Worm (Caenorhabditis elegans) whole organism, L1 larva: Measurements from ENCODE around the gene glb-7.

Experiments
- C34B4.2 ChIP-seq: sonication (generic microtip); optimal IDR thresholded peaks from 2 replicates; lab custom pipeline; 2017; ENCODE audit warnings: mild to moderate bottlenecking, missing genetic modification characterization, missing compliant biosample characterization
- ama-1 ChIP-seq: fragments of 150-350 bp; optimal IDR thresholded peaks from 2 replicates; lab custom pipeline; 2014
- blmp-1 ChIP-seq: fragments of 150-350 bp; optimal IDR thresholded peaks from 2 replicates; lab custom pipeline; 2014; ENCODE audit warnings: missing biosample characterization, missing genetic modification characterization
- ceh-63 ChIP-seq: fragments of 200-800 bp; sonication (Bioruptor generic); optimal IDR thresholded peaks from 2 replicates; lab custom pipeline; 2018; ENCODE audit warnings: mild to moderate bottlenecking, missing genetic modification characterization, missing compliant biosample characterization
- ceh-88 ChIP-seq: fragments of 200-800 bp; sonication (Bioruptor generic); IDR thresholded peaks from 2 replicates; pipeline ENCODE4 v1.3.6; 2022; ENCODE audit warnings: missing genetic modification characterization, missing compliant biosample characterization
- dpl-1 ChIP-seq, 3 experiments: fragments of 150-350 bp in 2 of 3; sonication (generic microtip) in 1 of 3; optimal IDR thresholded peaks; 2 replicates each; lab custom pipeline; 2014 to 2017; ENCODE audit warnings: missing biosample characterization in 3 of 3, missing genetic modification characterization in 3 of 3, missing genetic modification reagents in 3 of 3
- dsc-1 ChIP-seq: sonication (generic microtip); optimal IDR thresholded peaks from 2 replicates; lab custom pipeline; 2016; ENCODE audit warnings: mild to moderate bottlenecking, missing genetic modification characterization, missing compliant biosample characterization
- efl-1 ChIP-seq, 4 experiments: fragments of 150-350 bp; optimal IDR thresholded peaks in 3 of 4; peaks in 1 of 4; 1 replicate in 1 of 4; 2 replicates in 3 of 4; lab custom pipeline; 2014; ENCODE audit warnings: missing biosample characterization in 2 of 4, missing genetic modification characterization in 2 of 4, missing genetic modification reagents in 2 of 4
- efl-3 ChIP-seq: fragments of 200-800 bp; sonication (Bioruptor generic); optimal IDR thresholded peaks from 2 replicates; lab custom pipeline; 2018; ENCODE audit warnings: mild to moderate bottlenecking, missing genetic modification characterization, missing compliant biosample characterization
- egl-27 ChIP-seq, 2 experiments: fragments of 150-350 bp in 1 of 2; sonication (generic microtip); optimal IDR thresholded peaks; 3 replicates each; lab custom pipeline; 2017 to 2018; ENCODE audit warnings: missing biosample characterization in 2 of 2, missing genetic modification characterization in 2 of 2, missing genetic modification reagents in 2 of 2
- elt-3 ChIP-seq, 6 experiments: fragments of 150-350 bp in 1 of 6; sonication (generic microtip); optimal IDR thresholded peaks; 2 replicates each; lab custom pipeline; 2017 to 2018; ENCODE audit warnings: missing biosample characterization in 6 of 6, missing genetic modification characterization in 6 of 6, inconsistent platforms in 1 of 6
- fkh-10 ChIP-seq: sonication (generic microtip); optimal IDR thresholded peaks from 2 replicates; lab custom pipeline; 2017; ENCODE audit warnings: missing biosample characterization, missing genetic modification reagents, missing genetic modification characterization
- fkh-8 ChIP-seq: sonication (generic microtip); optimal IDR thresholded peaks from 2 replicates; lab custom pipeline; 2016; ENCODE audit warnings: mild to moderate bottlenecking, missing genetic modification characterization, missing compliant biosample characterization
- fos-1 ChIP-seq: fragments of 150-350 bp; optimal IDR thresholded peaks from 2 replicates; lab custom pipeline; 2014; ENCODE audit warnings: missing biosample characterization, missing genetic modification characterization
- hlh-17 ChIP-seq: fragments of 200-800 bp; sonication (Bioruptor generic); optimal IDR thresholded peaks from 2 replicates; lab custom pipeline; 2018; ENCODE audit warnings: missing genetic modification characterization, mild to moderate bottlenecking, missing compliant biosample characterization, moderate library complexity, borderline replicate concordance
- hlh-4 ChIP-seq: sonication (generic microtip); optimal IDR thresholded peaks from 2 replicates; lab custom pipeline; 2016; ENCODE audit warnings: mild to moderate bottlenecking, missing genetic modification characterization, missing compliant biosample characterization
- hpl-2 ChIP-seq: fragments of 150-350 bp; optimal IDR thresholded peaks from 2 replicates; lab custom pipeline; 2014; ENCODE audit warnings: missing biosample characterization, missing genetic modification reagents, missing genetic modification characterization
- isw-1 ChIP-seq: fragments of 200-800 bp; sonication (Bioruptor generic); IDR thresholded peaks from 2 replicates; pipeline ENCODE4 v1.3.6; 2022; ENCODE audit warnings: missing genetic modification characterization, missing compliant biosample characterization
- lin-13 ChIP-seq: fragments of 150-350 bp; optimal IDR thresholded peaks from 2 replicates; lab custom pipeline; 2014; ENCODE audit warnings: missing biosample characterization, missing genetic modification reagents, missing genetic modification characterization
- lin-14 ChIP-seq: fragments of 200-800 bp; sonication (Bioruptor generic); optimal IDR thresholded peaks from 2 replicates; lab custom pipeline; 2018; ENCODE audit warnings: mild to moderate bottlenecking, missing genetic modification characterization, moderate library complexity, missing compliant biosample characterization
- lin-15B ChIP-seq: fragments of 150-350 bp; sonication (generic microtip); optimal IDR thresholded peaks from 3 replicates; lab custom pipeline; 2014; ENCODE audit warnings: missing biosample characterization, missing genetic modification characterization
- lin-39 ChIP-seq: fragments of 150-350 bp; optimal IDR thresholded peaks from 2 replicates; lab custom pipeline; 2014; ENCODE audit warnings: missing biosample characterization, missing genetic modification reagents, missing genetic modification characterization
- lsy-2 ChIP-seq, 2 experiments: fragments of 150-350 bp; optimal IDR thresholded peaks; 2 replicates each; lab custom pipeline; 2014; ENCODE audit warnings: missing biosample characterization in 2 of 2, missing genetic modification characterization in 2 of 2
- mdl-1 ChIP-seq, 2 experiments: fragments of 150-350 bp; optimal IDR thresholded peaks; 2 replicates each; lab custom pipeline; 2014 to 2017; ENCODE audit warnings: missing biosample characterization in 2 of 2, missing genetic modification characterization in 2 of 2, inconsistent platforms in 1 of 2
- mef-2 ChIP-seq: fragments of 150-350 bp; optimal IDR thresholded peaks from 2 replicates; lab custom pipeline; 2014; ENCODE audit warnings: missing biosample characterization, missing genetic modification characterization
- mep-1 ChIP-seq: fragments of 150-350 bp; optimal IDR thresholded peaks from 2 replicates; lab custom pipeline; 2014; ENCODE audit warnings: missing biosample characterization, missing genetic modification characterization
- nhr-77 ChIP-seq: fragments of 150-350 bp; optimal IDR thresholded peaks from 2 replicates; lab custom pipeline; 2014; ENCODE audit warnings: missing biosample characterization, missing genetic modification characterization
- nhr-85 ChIP-seq: sonication (generic microtip); peaks from one replicate; lab custom pipeline; 2016; ENCODE audit warnings: missing genetic modification characterization, inconsistent platforms, missing compliant biosample characterization
- pag-3 ChIP-seq: sonication (generic microtip); optimal IDR thresholded peaks from 2 replicates; lab custom pipeline; 2017; ENCODE audit warnings: missing genetic modification characterization, mild to moderate bottlenecking, missing compliant biosample characterization, antibody characterized with exemption, borderline replicate concordance; ENCODE audit not compliant: insufficient read depth
- pqm-1 ChIP-seq: sonication (generic microtip); optimal IDR thresholded peaks from 3 replicates; lab custom pipeline; 2017; ENCODE audit warnings: missing biosample characterization, missing genetic modification characterization
- rnt-1 ChIP-seq: sonication (generic microtip); optimal IDR thresholded peaks from 2 replicates; lab custom pipeline; 2016; ENCODE audit warnings: mild to moderate bottlenecking, missing genetic modification characterization, moderate library complexity, missing compliant biosample characterization
- skn-1 ChIP-seq: fragments of 150-350 bp; optimal IDR thresholded peaks from 2 replicates; lab custom pipeline; 2014; ENCODE audit warnings: missing biosample characterization, missing genetic modification characterization
- sptf-1 ChIP-seq: fragments of 150-350 bp; optimal IDR thresholded peaks from 2 replicates; lab custom pipeline; 2014; ENCODE audit warnings: missing biosample characterization, missing genetic modification characterization
- sup-37 ChIP-seq: fragments of 200-800 bp; sonication (Bioruptor generic); optimal IDR thresholded peaks from 2 replicates; lab custom pipeline; 2018; ENCODE audit warnings: mild to moderate bottlenecking, missing genetic modification characterization, missing compliant biosample characterization
- swsn-7 ChIP-seq: sonication (generic microtip); optimal IDR thresholded peaks from 2 replicates; lab custom pipeline; 2016; ENCODE audit warnings: missing genetic modification characterization, missing compliant biosample characterization
- tlp-1 ChIP-seq: fragments of 150-350 bp; optimal IDR thresholded peaks from 2 replicates; lab custom pipeline; 2014; ENCODE audit warnings: missing biosample characterization, missing genetic modification characterization
- unc-62 ChIP-seq: fragments of 150-350 bp; optimal IDR thresholded peaks from 2 replicates; lab custom pipeline; 2014; ENCODE audit warnings: missing biosample characterization, missing genetic modification reagents, missing genetic modification characterization
- unc-86 ChIP-seq: sonication (generic microtip); optimal IDR thresholded peaks from 2 replicates; lab custom pipeline; 2016; ENCODE audit warnings: missing genetic modification characterization, missing compliant biosample characterization
- unc-98 ChIP-seq: fragments of 200-800 bp; sonication (Bioruptor generic); IDR thresholded peaks from 2 replicates; pipeline ENCODE4 v1.3.6; 2022; ENCODE audit warnings: missing genetic modification characterization, missing compliant biosample characterization
- vab-15 ChIP-seq: sonication (generic microtip); optimal IDR thresholded peaks from 2 replicates; lab custom pipeline; 2017; ENCODE audit warnings: missing genotype, mild to moderate bottlenecking, missing genetic modification characterization, missing compliant biosample characterization
- xbp-1 ChIP-seq: sonication (generic microtip); optimal IDR thresholded peaks from 2 replicates; lab custom pipeline; 2016; ENCODE audit warnings: missing genetic modification characterization, missing compliant biosample characterization
- zag-1 ChIP-seq: fragments of 150-350 bp; optimal IDR thresholded peaks from 2 replicates; lab custom pipeline; 2014; ENCODE audit warnings: missing biosample characterization, missing genetic modification characterization
- ztf-11 ChIP-seq, 2 experiments: sonication (generic microtip); optimal IDR thresholded peaks; 2 replicates each; lab custom pipeline; 2016 to 2017; ENCODE audit warnings: missing genetic modification characterization in 2 of 2, missing biosample characterization in 1 of 2, missing compliant biosample characterization in 1 of 2

glb-7 gene

ce11 chrIV:2136607-2137006 lies 14.0 kb downstream of the glb-7 start, which contains the start of gene test-1:
Gene test-1, plus strand, starts transcription at chrIV:2136951.
- TF ChIP-seq nhr-85 (tag; lab: Kevin White, UChicago) (peak; percentile 9), rnt-1 (tag; lab: Kevin White, UChicago) (peak; percentile 19), sup-37 (GFP tag; lab: Kevin White, UChicago) (no peak), unc-98 (GFP tag; lab: Robert Waterston, UW) (no peak)

DNA sequence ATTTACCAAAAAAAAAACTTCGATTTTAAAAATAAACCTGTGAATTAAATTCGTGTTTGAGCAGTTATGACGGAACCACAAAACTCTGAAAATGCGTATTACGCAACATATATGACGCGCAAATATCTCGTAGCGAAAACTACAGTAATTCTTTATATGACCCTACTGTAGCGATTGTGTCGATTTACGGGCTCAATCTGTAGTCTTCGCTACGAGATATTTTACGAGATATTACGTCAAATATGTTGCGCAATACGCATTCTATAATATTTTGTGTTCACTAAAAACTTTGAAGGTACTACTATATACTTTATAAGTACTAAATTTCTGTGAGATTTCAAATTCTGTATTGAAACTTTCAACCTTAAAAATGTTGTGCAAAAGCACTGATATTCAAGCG lies 14.9 kb downstream of the glb-7 start:
- TF ChIP-seq fkh-8 (no peak), sup-37 (GFP tag; lab: Kevin White, UChicago) (no peak), mdl-1 (tag; optimal IDR thresholded peaks at IDR 0.05; lab: Kevin White, UChicago) (no peak), dpl-1 (GFP tag; optimal IDR thresholded peaks at IDR 0.05; lab: Kevin White, UChicago) (no peak), pag-3 (tag; lab: Kevin White, UChicago) (no peak), zag-1 (tag; lab: Kevin White, UChicago) (no peak), pqm-1 (tag; lab: Kevin White, UChicago) (no peak), skn-1 (tag; lab: Kevin White, UChicago) (no peak), unc-86 (tag; lab: Kevin White, UChicago) (no peak), rnt-1 (tag; lab: Kevin White, UChicago) (no peak), ztf-11 (tag; optimal IDR thresholded peaks at IDR 0.05; lab: Kevin White, UChicago) (no peak), efl-3 (no peak), lin-13 (GFP tag; lab: Kevin White, UChicago) (no peak), lin-15B (tag; lab: Kevin White, UChicago) (no peak), hlh-4 (tag; lab: Kevin White, UChicago) (no peak), tlp-1 (no peak), ceh-63 (no peak), lin-39 (tag; lab: Kevin White, UChicago) (no peak), swsn-7 (no peak)

DNA sequence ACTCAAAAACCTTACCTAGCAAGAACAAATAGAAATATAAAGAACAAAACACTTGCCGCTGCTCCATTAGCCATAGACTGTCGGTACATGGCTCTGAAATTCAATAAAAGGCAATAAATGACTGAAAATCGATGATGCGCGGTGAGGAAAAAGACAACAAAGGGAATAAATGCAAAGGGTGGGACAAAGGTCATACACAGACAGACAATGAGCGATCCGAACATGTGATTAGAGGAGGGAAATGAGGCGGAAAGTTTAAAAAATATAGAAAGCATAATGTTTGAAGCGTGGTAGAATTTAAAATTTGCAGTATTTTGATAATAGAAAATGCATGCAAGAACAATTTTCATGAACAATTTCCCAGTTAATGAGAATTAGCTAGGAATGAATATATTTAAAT lies 18.0 kb downstream of the glb-7 start, which contains the start of gene C54E4.12:
Gene C54E4.12 (minus strand): TSS at position 101 of the 400 bp plus-strand sequence.
- TF ChIP-seq mef-2 (tag; lab: Kevin White, UChicago): no peak
- TF ChIP-seq blmp-1: peak; percentile 12
- TF ChIP-seq dpl-1 (GFP tag; optimal IDR thresholded peaks at IDR 0.05; lab: Kevin White, UChicago): no peak
- TF ChIP-seq lin-13 (GFP tag; lab: Kevin White, UChicago): no peak
- no peak for TF ChIP-seq unc-62 (GFP tag; lab: Kevin White, UChicago)
- no peak for TF ChIP-seq tlp-1
- TF ChIP-seq lin-14 (GFP tag; lab: Kevin White, UChicago): no peak
- no peak for TF ChIP-seq efl-1 (optimal IDR thresholded peaks at IDR 0.05; lab: Kevin White, UChicago)
- TF ChIP-seq efl-1 (GFP tag; optimal IDR thresholded peaks at IDR 0.05 in 1 of 2; lab: Kevin White, UChicago): peak in 1 of 2 experiments; percentile 65
- no peak for TF ChIP-seq C34B4.2 (tag; lab: Kevin White, UChicago)

DNA sequence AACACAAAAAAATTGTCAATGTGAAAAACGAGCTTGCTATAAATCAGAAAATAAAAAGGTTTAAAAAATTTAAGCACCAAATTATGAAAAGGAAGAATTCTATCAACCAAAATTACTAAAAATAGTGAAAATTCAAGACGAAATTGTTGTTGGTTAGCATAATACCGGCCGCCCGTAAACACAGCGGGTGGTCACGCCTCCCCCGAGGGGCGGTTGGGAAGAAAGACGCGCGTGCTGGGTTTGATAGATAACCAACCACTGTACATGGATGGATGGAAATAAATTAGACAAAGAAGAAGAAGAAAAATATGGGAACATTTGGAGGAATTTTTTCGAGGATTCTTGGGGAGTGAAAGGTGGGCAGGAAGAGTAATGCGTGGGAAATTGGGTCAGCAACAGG lies 19.7 kb downstream of the glb-7 start:
- TF ChIP-seq blmp-1: peak; percentile 35
- no peak for TF ChIP-seq nhr-77
- TF ChIP-seq unc-86 (tag; lab: Kevin White, UChicago): no peak
- TF ChIP-seq nhr-85 (tag; lab: Kevin White, UChicago): peak; percentile 71
- TF ChIP-seq vab-15: no peak
- TF ChIP-seq hlh-17 (GFP tag; lab: Kevin White, UChicago): no peak
- no peak for TF ChIP-seq efl-1 (optimal IDR thresholded peaks at IDR 0.05; lab: Kevin White, UChicago)
- peak in 1 of 2 experiments; percentile 39 for TF ChIP-seq efl-1 (GFP tag; optimal IDR thresholded peaks at IDR 0.05 in 1 of 2; lab: Kevin White, UChicago)

DNA sequence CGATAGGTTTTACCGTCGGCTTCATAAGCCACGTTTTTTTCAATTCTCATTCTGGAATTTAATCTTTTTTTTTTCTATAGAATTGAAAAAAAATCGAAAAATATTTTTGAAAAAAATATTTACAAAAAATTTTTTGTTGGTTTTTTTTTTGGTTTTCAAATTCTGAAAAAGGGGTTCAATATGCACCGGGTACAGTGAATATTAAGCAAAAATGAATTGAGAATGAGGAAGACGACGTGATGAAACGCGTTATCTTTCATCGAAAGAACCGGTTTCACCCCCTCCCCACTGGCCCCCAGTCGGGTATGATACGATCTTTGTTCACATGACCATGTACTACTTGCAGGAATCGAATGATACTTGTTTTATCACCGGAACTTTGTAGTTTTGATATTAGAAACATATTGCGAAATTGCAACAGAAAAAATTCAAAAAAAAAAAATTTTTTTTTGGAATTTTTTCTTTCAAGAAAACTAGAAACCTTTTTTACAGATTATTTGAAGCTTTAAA lies 26.7 kb downstream of the glb-7 start, which contains the start of gene C54E4.5:
Gene C54E4.5 (minus strand): TSS at position 51 of the 510 bp plus-strand sequence.
- TF ChIP-seq xbp-1 (tag; lab: Kevin White, UChicago) (no peak), pag-3 (tag; lab: Kevin White, UChicago) (no peak), ama-1 (lab: Kevin White, UChicago) (no peak), lsy-2 (tag; optimal IDR thresholded peaks at IDR 0.05; lab: Kevin White, UChicago) (peak; percentile 16 to 47), skn-1 (tag; lab: Kevin White, UChicago) (peak; percentile 14), ceh-88 (GFP tag; lab: Robert Waterston, UW) (no peak), fos-1 (no peak), sptf-1 (tag; lab: Kevin White, UChicago) (no peak), fkh-10 (no peak), isw-1 (GFP tag; lab: Robert Waterston, UW) (no peak), elt-3 (tag; optimal IDR thresholded peaks at IDR 0.05; lab: Kevin White, UChicago) (peak in 4 of 6 experiments; percentile 64 to 98 (median 72)), vab-15 (no peak), mdl-1 (tag; optimal IDR thresholded peaks at IDR 0.05; lab: Kevin White, UChicago) (peak in 1 of 2 experiments; percentile 50), dsc-1 (tag; lab: Kevin White, UChicago) (no peak), C34B4.2 (tag; lab: Kevin White, UChicago) (no peak), egl-27 (tag; optimal IDR thresholded peaks at IDR 0.05; lab: Kevin White, UChicago) (no peak), rnt-1 (tag; lab: Kevin White, UChicago) (peak; percentile 3), hpl-2 (GFP tag; lab: Kevin White, UChicago) (no peak), lin-15B (tag; lab: Kevin White, UChicago) (no peak), mep-1 (peak; percentile 41)
